Worm (Caenorhabditis elegans) whole organism, early embryonic: ENCODE results near the gene col-187.

Source experiments
- B0310.2 ChIP-seq: sonication (generic microtip); optimal IDR thresholded peaks from 2 replicates; lab custom pipeline; 2016; ENCODE audit warnings: mild to moderate bottlenecking, missing genetic modification characterization, missing compliant biosample characterization
- F13C5.2 ChIP-seq: sonication (generic microtip); optimal IDR thresholded peaks from 2 replicates; lab custom pipeline; 2017; ENCODE audit warnings: mild to moderate bottlenecking, missing genetic modification characterization, inconsistent platforms, missing compliant biosample characterization
- aly-1 ChIP-seq: sonication (generic microtip); optimal IDR thresholded peaks from 2 replicates; lab custom pipeline; 2016; ENCODE audit warnings: missing genetic modification characterization, missing compliant biosample characterization
- ama-1 ChIP-seq: fragments of 150-350 bp; optimal IDR thresholded peaks from 2 replicates; lab custom pipeline; 2014
- ceh-13 ChIP-seq: fragments of 200-800 bp; sonication (Bioruptor generic); optimal IDR thresholded peaks from 2 replicates; lab custom pipeline; 2018; ENCODE audit warnings: mild to moderate bottlenecking, missing genetic modification characterization, missing compliant biosample characterization
- ceh-36 ChIP-seq: sonication (generic microtip); optimal IDR thresholded peaks from 2 replicates; lab custom pipeline; 2016; ENCODE audit warnings: missing genetic modification characterization, inconsistent platforms, missing compliant biosample characterization
- ets-7 ChIP-seq: sonication (generic microtip); optimal IDR thresholded peaks from 2 replicates; lab custom pipeline; 2016; ENCODE audit warnings: missing genotype, missing genetic modification characterization, missing compliant biosample characterization
- flt-1 ChIP-seq: fragments of 200-800 bp; sonication (Bioruptor generic); IDR thresholded peaks from 2 replicates; pipeline ENCODE4 v1.3.6; 2022; ENCODE audit warnings: missing genetic modification characterization, missing compliant biosample characterization
- hmbx-1 ChIP-seq: sonication (generic microtip); optimal IDR thresholded peaks from 2 replicates; lab custom pipeline; 2016; ENCODE audit warnings: mild to moderate bottlenecking, missing genetic modification characterization, missing compliant biosample characterization
- hmg-4 ChIP-seq: fragments of 200-800 bp; sonication (Bioruptor generic); optimal IDR thresholded peaks from 2 replicates; lab custom pipeline; 2018; ENCODE audit warnings: mild to moderate bottlenecking, missing genetic modification characterization, missing compliant biosample characterization
- hnd-1 ChIP-seq: sonication (generic microtip); optimal IDR thresholded peaks from 2 replicates; lab custom pipeline; 2016; ENCODE audit warnings: missing genetic modification characterization, missing compliant biosample characterization
- pes-1 ChIP-seq: fragments of 200-800 bp; sonication (Bioruptor generic); IDR thresholded peaks from 2 replicates; pipeline ENCODE4 v1.3.6; 2022; ENCODE audit warnings: missing genetic modification reagents, missing genetic modification characterization, missing compliant biosample characterization
- scrt-1 ChIP-seq: fragments of 200-800 bp; sonication (Bioruptor generic); IDR thresholded peaks from 2 replicates; pipeline ENCODE4 v1.3.6; 2022; ENCODE audit warnings: missing genetic modification characterization, missing compliant biosample characterization
- sea-1 ChIP-seq: fragments of 200-800 bp; sonication (Bioruptor generic); conservative IDR thresholded peaks from 2 replicates; pipeline ENCODE4 v1.3.6; 2022; ENCODE audit warnings: missing genetic modification characterization, missing compliant biosample characterization
- tbx-11 ChIP-seq: fragments of 200-800 bp; sonication (Bioruptor generic); IDR thresholded peaks from 2 replicates; pipeline ENCODE4 v1.3.6; 2022; ENCODE audit warnings: missing genetic modification characterization, missing compliant biosample characterization
- tbx-37 ChIP-seq: fragments of 200-800 bp; sonication (Bioruptor generic); conservative IDR thresholded peaks from 2 replicates; pipeline ENCODE4 v1.3.6; 2022; ENCODE audit warnings: missing genetic modification reagents, missing genetic modification characterization, missing compliant biosample characterization
- tra-4 ChIP-seq: sonication (generic microtip); optimal IDR thresholded peaks from 2 replicates; lab custom pipeline; 2017; ENCODE audit warnings: missing genetic modification characterization, missing compliant biosample characterization

Gene col-187

DNA sequence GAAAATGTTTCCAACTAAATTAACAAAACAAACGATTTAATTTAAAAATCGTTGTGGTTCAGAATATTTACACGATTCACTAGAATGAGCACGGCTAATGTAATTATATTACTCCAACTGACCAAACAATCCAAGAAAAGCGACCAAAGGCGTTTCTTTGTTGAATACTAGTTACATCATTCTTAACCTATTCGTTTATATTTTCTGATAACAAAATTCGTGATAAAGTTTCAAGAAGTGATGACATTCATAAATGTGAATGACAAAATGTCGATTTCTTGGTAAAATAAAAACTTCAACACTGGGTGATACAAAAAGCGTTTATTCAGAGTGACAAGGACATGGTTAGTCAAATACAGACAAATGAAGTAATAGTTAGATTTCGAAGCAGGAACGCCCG, 3.8 kb downstream of the col-187 start, which contains the start of gene C30F2.4:
TSS of gene C30F2.4 (minus strand) at position 101 of the 400 bp plus-strand sequence.
- TF ChIP-seq aly-1, result no peak
- TF ChIP-seq pes-1 (GFP tag; lab: Robert Waterston, UW), result no peak
- no peak for TF ChIP-seq F13C5.2 (tag; lab: Kevin White, UChicago)
- no peak for TF ChIP-seq tbx-37 (GFP tag; lab: Robert Waterston, UW)
- TF ChIP-seq scrt-1, result no peak
- no peak for TF ChIP-seq ceh-36
- no peak for TF ChIP-seq flt-1

DNA sequence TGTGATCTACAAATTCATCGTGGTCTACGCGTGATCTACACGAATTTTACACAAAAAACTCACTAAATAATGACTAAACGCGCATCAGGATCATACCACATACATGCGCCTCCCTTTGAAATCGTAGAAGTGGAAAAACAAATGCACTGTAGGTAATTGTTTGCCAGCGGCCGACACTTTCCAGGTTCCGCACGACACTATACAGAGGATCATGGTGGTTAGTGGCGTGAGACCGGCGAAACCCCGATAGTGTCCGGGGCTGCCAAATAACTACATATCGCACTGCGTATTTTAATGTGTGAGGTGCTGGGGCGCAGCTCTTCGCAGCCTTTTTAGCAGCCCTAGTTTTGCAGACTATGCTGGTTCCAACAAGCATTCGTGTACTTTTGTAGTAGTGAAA, 6.0 kb downstream of the col-187 start:
- TF ChIP-seq F13C5.2 (tag; lab: Kevin White, UChicago), result no peak
- no peak for TF ChIP-seq pes-1 (GFP tag; lab: Robert Waterston, UW)
- TF ChIP-seq ets-7 (tag; lab: Kevin White, UChicago), result no peak
- TF ChIP-seq tbx-37 (GFP tag; lab: Robert Waterston, UW), result no peak
- no peak for TF ChIP-seq tbx-11 (GFP tag; lab: Robert Waterston, UW)
- no peak for TF ChIP-seq tra-4 (tag; lab: Kevin White, UChicago)
- TF ChIP-seq ceh-13 (GFP tag; lab: Kevin White, UChicago), result no peak
- TF ChIP-seq hmg-4 (GFP tag; lab: Kevin White, UChicago), result no peak
- no peak for TF ChIP-seq aly-1
- TF ChIP-seq scrt-1, result no peak
- TF ChIP-seq sea-1 (GFP tag; lab: Robert Waterston, UW), result no peak

- TF ChIP-seq aly-1 (no peak), hmbx-1 (no peak), ets-7 (tag; lab: Kevin White, UChicago) (no peak), ceh-13 (GFP tag; lab: Kevin White, UChicago) (no peak), tra-4 (tag; lab: Kevin White, UChicago) (no peak), hmg-4 (GFP tag; lab: Kevin White, UChicago) (no peak), B0310.2 (tag; lab: Kevin White, UChicago) (no peak), flt-1 (no peak), sea-1 (GFP tag; lab: Robert Waterston, UW) (no peak), tbx-37 (GFP tag; lab: Robert Waterston, UW) (no peak), hnd-1 (tag; lab: Kevin White, UChicago) (no peak), F13C5.2 (tag; lab: Kevin White, UChicago) (no peak), tbx-11 (GFP tag; lab: Robert Waterston, UW) (no peak)
These were observed 9.3 kb downstream of the col-187 start, which contains the start of gene idpp-14 for ce11 chrX:16082024-16082423. idpp-14 (plus strand) TSS chrX:16082347.

ce11 chrX:16085094-16085493, 12.4 kb downstream of the col-187 start, which contains the start of gene C30F2.2:
C30F2.2 (minus strand) TSS chrX:16085215.
- TF ChIP-seq ceh-36, result no peak
- no peak for TF ChIP-seq pes-1 (GFP tag; lab: Robert Waterston, UW)
- TF ChIP-seq hmbx-1, result no peak
- no peak for TF ChIP-seq ceh-13 (GFP tag; lab: Kevin White, UChicago)
- no peak for TF ChIP-seq tra-4 (tag; lab: Kevin White, UChicago)
- no peak for TF ChIP-seq scrt-1
- TF ChIP-seq ama-1 (lab: Kevin White, UChicago), result no peak
- no peak for TF ChIP-seq ets-7 (tag; lab: Kevin White, UChicago)
- no peak for TF ChIP-seq sea-1 (GFP tag; lab: Robert Waterston, UW)
- no peak for TF ChIP-seq tbx-37 (GFP tag; lab: Robert Waterston, UW)
- TF ChIP-seq aly-1, result no peak
- TF ChIP-seq B0310.2 (tag; lab: Kevin White, UChicago), result no peak
- TF ChIP-seq F13C5.2 (tag; lab: Kevin White, UChicago), result no peak

DNA sequence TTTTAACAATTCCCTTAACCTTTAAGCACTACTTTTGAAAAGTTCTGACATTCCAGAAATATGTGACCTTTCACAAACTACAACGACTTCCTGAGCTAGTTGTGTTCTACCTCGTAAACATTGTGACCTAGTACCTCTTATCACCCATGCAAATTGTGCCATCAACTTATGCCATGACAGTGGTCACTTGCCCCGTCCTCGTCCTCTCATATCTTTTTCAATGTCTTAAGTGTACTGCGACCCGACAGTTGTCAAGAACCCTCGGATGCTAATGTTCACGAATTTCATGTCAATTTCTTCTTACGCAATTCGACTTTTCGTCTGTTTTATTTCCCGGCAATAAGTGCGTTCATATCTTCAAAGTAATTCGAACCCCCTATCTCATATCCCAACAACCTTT, 15.1 kb downstream of the col-187 start:
- TF ChIP-seq F13C5.2 (tag; lab: Kevin White, UChicago) (no peak), pes-1 (GFP tag; lab: Robert Waterston, UW) (no peak), ama-1 (lab: Kevin White, UChicago) (no peak), sea-1 (GFP tag; lab: Robert Waterston, UW) (no peak), ceh-13 (GFP tag; lab: Kevin White, UChicago) (no peak), hmbx-1 (no peak), tra-4 (tag; lab: Kevin White, UChicago) (no peak)

ce11 chrX:16091166-16091565, 18.5 kb downstream of the col-187 start:
- TF ChIP-seq flt-1 (no peak), ama-1 (lab: Kevin White, UChicago) (no peak), hmg-4 (GFP tag; lab: Kevin White, UChicago) (no peak), B0310.2 (tag; lab: Kevin White, UChicago) (no peak), ceh-36 (no peak), ceh-13 (GFP tag; lab: Kevin White, UChicago) (no peak), scrt-1 (no peak)

- no peak for TF ChIP-seq hmbx-1
- TF ChIP-seq ets-7 (tag; lab: Kevin White, UChicago), result no peak
These were observed 21.7 kb downstream of the col-187 start, which contains the start of gene C30F2.5 for ce11 chrX:16094370-16094769. C30F2.5 (plus strand) TSS chrX:16094670.

DNA sequence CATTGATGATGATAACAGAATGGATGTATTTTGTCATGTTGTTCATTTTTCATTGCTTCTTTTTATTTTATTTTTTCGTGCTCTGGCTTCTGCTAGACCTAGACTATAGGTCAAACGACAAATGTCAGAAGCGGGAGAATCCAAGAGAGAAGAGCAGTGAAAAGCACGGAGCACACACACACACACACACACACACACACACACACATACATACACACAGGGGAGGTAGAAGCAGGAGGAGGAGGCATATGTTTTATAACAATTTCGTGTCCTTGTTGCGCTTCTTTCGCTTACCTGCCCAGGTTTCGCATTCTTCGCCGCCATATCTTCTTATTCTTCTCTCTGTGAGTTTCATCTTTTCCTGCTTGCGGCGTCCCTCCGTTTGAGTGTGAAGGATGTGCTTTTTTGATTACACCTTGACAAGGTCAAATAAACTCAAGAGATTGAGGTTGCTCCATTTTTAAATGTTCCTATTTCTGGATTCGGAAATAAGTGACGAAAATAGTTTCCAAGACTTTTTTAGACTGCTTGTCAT, 25.5 kb downstream of the col-187 start:
- TF ChIP-seq ceh-13 (GFP tag; lab: Kevin White, UChicago), result no peak
- no peak for TF ChIP-seq hmg-4 (GFP tag; lab: Kevin White, UChicago)
- TF ChIP-seq hnd-1 (tag; lab: Kevin White, UChicago), result no peak
- TF ChIP-seq sea-1 (GFP tag; lab: Robert Waterston, UW), result no peak
- TF ChIP-seq aly-1, result no peak
- TF ChIP-seq ama-1 (lab: Kevin White, UChicago), result no peak
- no peak for TF ChIP-seq B0310.2 (tag; lab: Kevin White, UChicago)
- TF ChIP-seq tbx-11 (GFP tag; lab: Robert Waterston, UW), result no peak
- no peak for TF ChIP-seq pes-1 (GFP tag; lab: Robert Waterston, UW)
- TF ChIP-seq ceh-36, result no peak
- no peak for TF ChIP-seq flt-1
- TF ChIP-seq F13C5.2 (tag; lab: Kevin White, UChicago), result no peak
- TF ChIP-seq tra-4 (tag; lab: Kevin White, UChicago), result no peak
- no peak for TF ChIP-seq scrt-1
- TF ChIP-seq tbx-37 (GFP tag; lab: Robert Waterston, UW), result no peak
- TF ChIP-seq hmbx-1, result no peak
- no peak for TF ChIP-seq ets-7 (tag; lab: Kevin White, UChicago)
